Worm (Caenorhabditis elegans) whole organism, L4 larva: Measurements from ENCODE around the gene F41C3.8.

Experiments
- D1046.2 ChIP-seq: fragments of 200-800 bp; sonication (Bioruptor generic); IDR thresholded peaks from 2 replicates; pipeline ENCODE4 v1.3.6; 2022; ENCODE audit warnings: missing genetic modification characterization, missing compliant biosample characterization
- F44E2.7 ChIP-seq: fragments of 200-800 bp; sonication (Bioruptor generic); IDR thresholded peaks from 2 replicates; pipeline ENCODE4 v2.1.2; 2022; ENCODE audit warnings: missing genetic modification characterization, missing compliant biosample characterization
- F49E8.2 ChIP-seq: sonication (generic microtip); optimal IDR thresholded peaks from 2 replicates; lab custom pipeline; 2016; ENCODE audit warnings: missing compliant biosample characterization, mild to moderate bottlenecking, missing genetic modification characterization, borderline replicate concordance
- T26A8.4 ChIP-seq: fragments of 200-800 bp; sonication (Bioruptor generic); IDR thresholded peaks from 2 replicates; pipeline ENCODE4 v1.3.6; 2022; ENCODE audit warnings: missing genetic modification characterization, missing compliant biosample characterization
- ZK546.5 ChIP-seq, 2 experiments: sonication (generic microtip); optimal IDR thresholded peaks; 2 replicates each; lab custom pipeline; 2017; ENCODE audit warnings: missing biosample characterization in 2 of 2, missing genetic modification characterization in 2 of 2
- aly-2 ChIP-seq: sonication (generic microtip); optimal IDR thresholded peaks from 2 replicates; lab custom pipeline; 2018; ENCODE audit warnings: missing biosample characterization, missing genetic modification characterization
- ama-1 ChIP-seq: fragments of 150-350 bp; optimal IDR thresholded peaks from 2 replicates; lab custom pipeline; 2014; ENCODE audit warnings: inconsistent platforms, mixed read lengths
- ces-1 ChIP-seq: fragments of 150-350 bp; sonication (generic microtip); optimal IDR thresholded peaks from 4 replicates; lab custom pipeline; 2014; ENCODE audit warnings: missing biosample characterization, missing genetic modification reagents, missing genetic modification characterization
- daf-16 ChIP-seq, 3 experiments: sonication (generic microtip); optimal IDR thresholded peaks; 2 replicates each; lab custom pipeline; 2016 to 2017; ENCODE audit warnings: missing genetic modification characterization in 3 of 3, missing genetic modification reagents in 3 of 3, mild to moderate bottlenecking in 2 of 3, missing compliant biosample characterization in 2 of 3, missing biosample characterization in 1 of 3, moderate library complexity in 1 of 3
- daf-8 ChIP-seq: fragments of 200-800 bp; sonication (Bioruptor generic); IDR thresholded peaks from 2 replicates; pipeline ENCODE4 v1.3.6; 2022; ENCODE audit warnings: missing genetic modification characterization, missing compliant biosample characterization
- dmd-8 ChIP-seq: fragments of 200-800 bp; sonication (Bioruptor generic); IDR thresholded peaks from 2 replicates; pipeline ENCODE4 v1.3.6; 2022; ENCODE audit warnings: missing genetic modification characterization, missing compliant biosample characterization
- dve-1 ChIP-seq: sonication (generic microtip); optimal IDR thresholded peaks from 2 replicates; lab custom pipeline; 2017; ENCODE audit warnings: antibody characterized with exemption, mild to moderate bottlenecking, missing genetic modification characterization, missing compliant biosample characterization; ENCODE audit not compliant: insufficient read depth
- egl-43 ChIP-seq: fragments of 200-800 bp; sonication (Bioruptor generic); IDR thresholded peaks from 2 replicates; pipeline ENCODE4 v1.3.6; 2022; ENCODE audit warnings: missing genetic modification reagents, missing genetic modification characterization, missing compliant biosample characterization
- fos-1 ChIP-seq: fragments of 150-350 bp; optimal IDR thresholded peaks from 2 replicates; lab custom pipeline; 2014; ENCODE audit warnings: missing biosample characterization, missing genetic modification characterization
- gei-8 ChIP-seq: fragments of 200-800 bp; sonication (Bioruptor generic); optimal IDR thresholded peaks from 2 replicates; lab custom pipeline; 2018; ENCODE audit warnings: mild to moderate bottlenecking, missing genetic modification characterization, missing compliant biosample characterization
- hif-1 ChIP-seq, 2 experiments: sonication (generic microtip); optimal IDR thresholded peaks; 2 replicates each; lab custom pipeline; 2016 to 2017; ENCODE audit warnings: missing compliant biosample characterization in 2 of 2, missing genetic modification characterization in 2 of 2, missing genetic modification reagents in 2 of 2, missing genotype in 2 of 2, mild to moderate bottlenecking in 1 of 2
- hlh-11 ChIP-seq: fragments of 200-800 bp; sonication (Bioruptor generic); optimal IDR thresholded peaks from 2 replicates; lab custom pipeline; 2018; ENCODE audit warnings: mild to moderate bottlenecking, missing genetic modification characterization, missing compliant biosample characterization
- hlh-30 ChIP-seq: sonication (generic microtip); optimal IDR thresholded peaks from 2 replicates; lab custom pipeline; 2017; ENCODE audit warnings: antibody characterized with exemption, mild to moderate bottlenecking, missing genetic modification characterization, missing compliant biosample characterization; ENCODE audit not compliant: insufficient read depth
- jun-1 ChIP-seq: fragments of 150-350 bp; optimal IDR thresholded peaks from 2 replicates; lab custom pipeline; 2014; ENCODE audit warnings: missing biosample characterization, missing genetic modification reagents, missing genetic modification characterization
- lin-1 ChIP-seq: fragments of 200-800 bp; sonication (Bioruptor generic); IDR thresholded peaks from 2 replicates; pipeline ENCODE4 v1.3.6; 2022; ENCODE audit warnings: missing genetic modification reagents, missing genetic modification characterization, missing compliant biosample characterization
- lin-29 ChIP-seq: fragments of 200-800 bp; sonication (Bioruptor generic); IDR thresholded peaks from 2 replicates; pipeline ENCODE4 v1.3.6; 2022; ENCODE audit warnings: missing genetic modification reagents, missing genetic modification characterization, missing compliant biosample characterization
- lir-3 ChIP-seq: sonication (generic microtip); optimal IDR thresholded peaks from 2 replicates; lab custom pipeline; 2016; ENCODE audit warnings: mild to moderate bottlenecking, missing genetic modification characterization, missing compliant biosample characterization
- madf-5 ChIP-seq, 2 experiments: fragments of 200-800 bp; sonication (Bioruptor generic); IDR thresholded peaks; 2 replicates each; pipeline ENCODE4 v1.3.6; 2022; ENCODE audit warnings: missing compliant biosample characterization in 2 of 2, missing genetic modification characterization in 2 of 2
- mdl-1 ChIP-seq, 2 experiments: fragments of 150-350 bp in 1 of 2; sonication (generic microtip) in 1 of 2; optimal IDR thresholded peaks; 2 replicates each; lab custom pipeline; 2014 to 2017; ENCODE audit warnings: missing biosample characterization in 2 of 2, missing genetic modification characterization in 2 of 2
- mes-2 ChIP-seq: sonication (generic microtip); optimal IDR thresholded peaks from 2 replicates; lab custom pipeline; 2016; ENCODE audit warnings: missing genotype, mild to moderate bottlenecking, missing genetic modification characterization, missing compliant biosample characterization; ENCODE audit not compliant: poor library complexity, severe bottlenecking
- mxl-2 ChIP-seq: fragments of 200-800 bp; sonication (Bioruptor generic); conservative IDR thresholded peaks from 2 replicates; pipeline ENCODE4 v1.3.6; 2022; ENCODE audit warnings: missing genetic modification reagents, missing genetic modification characterization, missing compliant biosample characterization
- mxl-3 ChIP-seq: fragments of 200-800 bp; sonication (Bioruptor generic); optimal IDR thresholded peaks from 2 replicates; lab custom pipeline; 2018; ENCODE audit warnings: mild to moderate bottlenecking, missing genetic modification characterization, missing compliant biosample characterization
- nhr-11 ChIP-seq: fragments of 150-350 bp; optimal IDR thresholded peaks from 2 replicates; lab custom pipeline; 2014; ENCODE audit warnings: missing biosample characterization, missing genetic modification characterization
- nhr-25 ChIP-seq: sonication (generic microtip); optimal IDR thresholded peaks from 2 replicates; lab custom pipeline; 2017; ENCODE audit warnings: missing genetic modification characterization, mild to moderate bottlenecking, missing compliant biosample characterization, antibody characterized with exemption, moderate library complexity, borderline replicate concordance; ENCODE audit not compliant: insufficient read depth
- nhr-28 ChIP-seq: fragments of 150-350 bp; optimal IDR thresholded peaks from 2 replicates; lab custom pipeline; 2014; ENCODE audit warnings: missing biosample characterization, missing genetic modification characterization
- nhr-42 ChIP-seq: fragments of 200-800 bp; sonication (Bioruptor generic); IDR thresholded peaks from 2 replicates; pipeline ENCODE4 v1.3.6; 2022; ENCODE audit warnings: missing genetic modification characterization, missing compliant biosample characterization
- nhr-6 ChIP-seq: fragments of 150-350 bp; optimal IDR thresholded peaks from 2 replicates; lab custom pipeline; 2014; ENCODE audit warnings: missing biosample characterization, missing genetic modification characterization
- pha-4 ChIP-seq, 2 experiments: fragments of 150-350 bp in 1 of 2; fragments of 200-800 bp in 1 of 2; sonication (Bioruptor generic) in 1 of 2; IDR thresholded peaks in 1 of 2; optimal IDR thresholded peaks in 1 of 2; 2 replicates each; pipeline versions ENCODE4 v1.3.6 to Lab custom; 2014 to 2022; ENCODE audit warnings: missing genetic modification characterization in 2 of 2, missing genetic modification reagents in 2 of 2, missing biosample characterization in 1 of 2, missing compliant biosample characterization in 1 of 2
- php-3 ChIP-seq: fragments of 200-800 bp; sonication (Bioruptor generic); IDR thresholded peaks from 2 replicates; pipeline ENCODE4 v1.3.6; 2022; ENCODE audit warnings: missing genetic modification reagents, missing genetic modification characterization, missing compliant biosample characterization
- pqm-1 ChIP-seq: sonication (generic microtip); optimal IDR thresholded peaks from 2 replicates; lab custom pipeline; 2017; ENCODE audit warnings: missing biosample characterization, missing genetic modification characterization
- rbr-2 ChIP-seq: sonication (generic microtip); optimal IDR thresholded peaks from 2 replicates; lab custom pipeline; 2016; ENCODE audit warnings: missing genotype, missing genetic modification characterization, missing compliant biosample characterization
- saeg-2 ChIP-seq: fragments of 200-800 bp; sonication (Bioruptor generic); IDR thresholded peaks from 2 replicates; pipeline ENCODE4 v1.3.6; 2022; ENCODE audit warnings: missing genetic modification reagents, missing genetic modification characterization, missing compliant biosample characterization
- set-16 ChIP-seq: fragments of 200-800 bp; sonication (Bioruptor generic); IDR thresholded peaks from 2 replicates; pipeline ENCODE4 v1.3.6; 2022; ENCODE audit warnings: missing genetic modification reagents, missing genetic modification characterization, missing compliant biosample characterization
- snpc-4 ChIP-seq: fragments of 150-350 bp; optimal IDR thresholded peaks from 2 replicates; lab custom pipeline; 2014; ENCODE audit warnings: missing biosample characterization, missing genetic modification characterization
- spr-3 ChIP-seq: fragments of 200-800 bp; sonication (Bioruptor generic); optimal IDR thresholded peaks from 2 replicates; lab custom pipeline; 2018; ENCODE audit warnings: mild to moderate bottlenecking, missing genetic modification characterization, missing compliant biosample characterization
- unc-130 ChIP-seq: sonication (generic microtip); optimal IDR thresholded peaks from 2 replicates; lab custom pipeline; 2016; ENCODE audit warnings: missing genetic modification reagents, missing genetic modification characterization, missing compliant biosample characterization
- unc-39 ChIP-seq: sonication (generic microtip); optimal IDR thresholded peaks from 2 replicates; lab custom pipeline; 2017; ENCODE audit warnings: missing biosample characterization, missing genetic modification characterization
- unc-62 ChIP-seq, 3 experiments: fragments of 150-350 bp in 1 of 3; sonication (generic microtip); optimal IDR thresholded peaks in 2 of 3; peaks in 1 of 3; 1 replicate in 1 of 3; 2 replicates in 2 of 3; lab custom pipeline; 2014 to 2017; ENCODE audit warnings: missing biosample characterization in 3 of 3, missing genetic modification characterization in 3 of 3, missing genetic modification reagents in 3 of 3, missing genotype in 1 of 3
- zfp-3 ChIP-seq: fragments of 200-800 bp; sonication (Bioruptor generic); conservative IDR thresholded peaks from 2 replicates; pipeline ENCODE4 v1.3.6; 2022; ENCODE audit warnings: missing genetic modification reagents, missing genetic modification characterization, missing compliant biosample characterization
- zip-2 ChIP-seq: fragments of 150-350 bp; optimal IDR thresholded peaks from 2 replicates; lab custom pipeline; 2014; ENCODE audit warnings: missing biosample characterization, missing genetic modification characterization

F41C3.8 gene

DNA sequence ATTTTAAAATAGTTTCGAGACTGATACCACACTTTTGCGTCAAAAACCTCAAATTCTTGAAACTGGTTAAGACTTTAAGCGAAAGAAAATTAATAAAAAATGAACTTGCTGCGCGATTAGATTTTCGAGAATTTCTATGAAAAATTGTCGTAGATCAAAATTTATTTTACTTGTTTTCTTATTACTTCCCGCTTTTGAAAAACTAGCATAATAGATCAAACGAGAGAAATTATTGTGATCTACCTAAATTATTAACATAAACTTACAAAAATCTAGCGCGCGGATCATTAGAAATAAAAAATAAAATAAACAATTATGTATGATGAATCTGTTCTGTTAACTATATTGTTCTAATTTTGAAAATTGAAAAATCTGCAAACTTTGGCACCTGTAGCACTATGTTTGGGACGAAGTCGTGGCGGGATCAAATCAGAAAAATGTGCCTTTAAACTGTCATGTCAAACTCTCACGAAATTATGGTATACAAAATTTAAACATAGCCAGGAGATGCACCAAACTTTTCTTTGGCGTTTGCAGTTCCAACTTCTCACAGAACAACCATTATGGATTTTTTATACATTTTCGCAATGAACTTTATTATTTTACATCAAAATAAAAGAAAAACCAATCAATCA, 11.0 kb downstream of the F41C3.8 start:
- peak in 1 of 2 experiments; percentile 69 for TF ChIP-seq unc-62 (GFP tag; optimal IDR thresholded peaks at IDR 0.05 in 1 of 2; lab: Kevin White, UChicago)
- no peak for TF ChIP-seq unc-62 (tag; optimal IDR thresholded peaks at IDR 0.05; lab: Kevin White, UChicago)
- no peak for TF ChIP-seq rbr-2 (tag; lab: Kevin White, UChicago)
- TF ChIP-seq nhr-42, result no peak
- TF ChIP-seq ama-1 (lab: Kevin White, UChicago), result peak; percentile 75
- TF ChIP-seq daf-16 (GFP tag; optimal IDR thresholded peaks at IDR 0.05; lab: Kevin White, UChicago), result no peak
- TF ChIP-seq daf-16 (tag; optimal IDR thresholded peaks at IDR 0.05; lab: Kevin White, UChicago), result peak; percentile 16
- 0 out of 2 replicates have a peak, but pooled peaks have one; percentile 23 for TF ChIP-seq T26A8.4 (GFP tag; lab: Robert Waterston, UW)
- TF ChIP-seq aly-2 (tag; lab: Kevin White, UChicago), result no peak
- peak; percentile 47 for TF ChIP-seq dve-1

- TF ChIP-seq lir-3 (tag; lab: Kevin White, UChicago) (no peak), mes-2 (tag; lab: Kevin White, UChicago) (no peak), nhr-28 (tag; lab: Kevin White, UChicago) (no peak)
Measured at ce11 chrII:4727769-4728168, 11.9 kb downstream of the F41C3.8 start, which contains the start of gene ttr-41. ttr-41 (minus strand) TSS chrII:4727869.

DNA sequence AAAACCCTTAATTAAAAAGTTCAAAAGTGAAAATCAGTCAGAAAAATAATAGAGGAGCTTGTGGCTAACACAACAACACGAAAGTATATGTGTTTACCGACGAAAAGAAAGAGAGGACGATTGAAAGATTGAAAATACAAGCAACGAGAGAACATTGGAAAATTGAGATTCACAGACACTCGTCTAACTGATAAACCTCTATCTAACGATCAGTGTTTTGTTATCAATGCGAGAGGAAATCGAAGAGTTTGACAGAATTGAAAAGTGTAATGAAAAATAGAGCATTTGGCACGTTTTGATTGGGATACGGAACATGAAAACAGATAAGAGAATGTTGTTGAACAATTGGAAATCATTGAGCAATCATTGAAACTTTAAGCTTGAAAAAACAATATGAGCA, 12.8 kb downstream of the F41C3.8 start:
- TF ChIP-seq nhr-11 (tag; lab: Kevin White, UChicago) (peak; percentile 62), php-3 (GFP tag; lab: Robert Waterston, UW) (peak; percentile 50; the same call in 1 of the 2 replicates), nhr-25 (tag; lab: Kevin White, UChicago) (no peak), zfp-3 (GFP tag; lab: Robert Waterston, UW) (no peak), set-16 (GFP tag; lab: Robert Waterston, UW) (no peak), pqm-1 (tag; lab: Kevin White, UChicago) (peak; percentile 99), unc-39 (tag; lab: Kevin White, UChicago) (no peak), gei-8 (no peak), fos-1 (tag; lab: Kevin White, UChicago) (no peak), mxl-3 (GFP tag; lab: Kevin White, UChicago) (peak; percentile 44), ces-1 (GFP tag; lab: Kevin White, UChicago) (no peak), madf-5 (GFP tag; IDR thresholded peaks at IDR 0.05; lab: Robert Waterston, UW) (no peak), nhr-6 (peak; percentile 49), hif-1 (tag; optimal IDR thresholded peaks at IDR 0.05; lab: Kevin White, UChicago) (peak; percentile 58 to 96), T26A8.4 (GFP tag; lab: Robert Waterston, UW) (no peak), F49E8.2 (no peak), egl-43 (no peak), dmd-8 (GFP tag; lab: Robert Waterston, UW) (no peak), lin-1 (GFP tag; lab: Robert Waterston, UW) (peak; percentile 73), lin-29 (GFP tag; lab: Robert Waterston, UW) (no peak), mdl-1 (tag; optimal IDR thresholded peaks at IDR 0.05; lab: Kevin White, UChicago) (peak in 1 of 2 experiments; percentile 47), pha-4 (GFP tag; IDR thresholded peaks at IDR 0.05; lab: Robert Waterston, UW) (no peak), pha-4 (tag; optimal IDR thresholded peaks at IDR 0.05; lab: Kevin White, UChicago) (no peak), hlh-30 (tag; lab: Kevin White, UChicago) (peak; percentile 31), mxl-2 (GFP tag; lab: Robert Waterston, UW) (no peak), zip-2 (tag; lab: Kevin White, UChicago) (no peak), hlh-11 (peak; percentile 91), unc-130 (no peak), saeg-2 (GFP tag; lab: Robert Waterston, UW) (no peak), snpc-4 (no peak), jun-1 (tag; lab: Kevin White, UChicago) (no peak), F44E2.7 (no peak), spr-3 (GFP tag; lab: Kevin White, UChicago) (no peak), D1046.2 (GFP tag; lab: Robert Waterston, UW) (no peak), ZK546.5 (tag; optimal IDR thresholded peaks at IDR 0.05; lab: Kevin White, UChicago) (no peak), daf-8 (GFP tag; lab: Robert Waterston, UW) (no peak)
